Worm (Caenorhabditis elegans) whole organism, L4/young adult: ENCODE measurements around the gene wago-10.
A peak's percentile ranks its signal among the peaks of the same experiment; 100 is the strongest.

ENCODE experiments used
- W03F9.2 ChIP-seq: fragments of 150-350 bp; optimal IDR thresholded peaks from 2 replicates; lab custom pipeline; 2014; ENCODE audit warnings: missing biosample characterization, missing genetic modification characterization
- dao-5 ChIP-seq: sonication (generic microtip); optimal IDR thresholded peaks from 2 replicates; lab custom pipeline; 2016; ENCODE audit warnings: missing genotype, missing genetic modification characterization, moderate library complexity, missing compliant biosample characterization
- him-1 ChIP-seq: sonication (generic microtip); optimal IDR thresholded peaks from 2 replicates; lab custom pipeline; 2016; ENCODE audit warnings: missing genotype, missing genetic modification reagents, missing genetic modification characterization, missing compliant biosample characterization

- no peak for TF ChIP-seq him-1
- TF ChIP-seq W03F9.2 (tag; lab: Kevin White, UChicago) = peak; percentile 63
- TF ChIP-seq dao-5 (tag; lab: Kevin White, UChicago) = no peak
Observed at ce11 chrV:349054-349453, 5.8 kb downstream of the wago-10 start, which contains the start of gene atg-9.
